Fruit fly (Drosophila melanogaster) whole organism, pupa: Measurements from ENCODE around the gene CG13069.

Experiments
- CG13204 ChIP-seq: fragments of 200-800 bp; sonication (Bioruptor generic); optimal IDR thresholded peaks from 2 replicates; lab custom pipeline; 2018; ENCODE audit warnings: missing biosample characterization, mild to moderate bottlenecking, missing genetic modification characterization, moderate library complexity
- CG14655 ChIP-seq: fragments of 200-800 bp; sonication (Bioruptor generic); optimal IDR thresholded peaks from 3 replicates; lab custom pipeline; 2017; ENCODE audit warnings: mild to moderate bottlenecking, missing biosample characterization, missing genetic modification reagents, missing genetic modification characterization
- CG17806 ChIP-seq: fragments of 200-800 bp; sonication (Bioruptor generic); optimal IDR thresholded peaks from 2 replicates; lab custom pipeline; 2018; ENCODE audit warnings: missing biosample characterization, mild to moderate bottlenecking, missing genetic modification characterization, moderate library complexity
- CG34367 ChIP-seq: fragments of 200-800 bp; sonication (Bioruptor generic); optimal IDR thresholded peaks from 2 replicates; lab custom pipeline; 2018; ENCODE audit warnings: missing biosample characterization, mild to moderate bottlenecking, missing genetic modification characterization
- CG4496 ChIP-seq: fragments of 200-800 bp; sonication (Bioruptor generic); IDR thresholded peaks from 3 replicates; pipeline ENCODE4 v1.3.6; 2022; ENCODE audit warnings: missing biosample characterization, missing genetic modification characterization
- CG8159 ChIP-seq: fragments of 200-800 bp; sonication (Bioruptor generic); optimal IDR thresholded peaks from 3 replicates; lab custom pipeline; 2018; ENCODE audit warnings: missing biosample characterization, mild to moderate bottlenecking, missing genetic modification characterization, moderate library complexity
- EcR ChIP-seq: fragments of 200-800 bp; sonication (Bioruptor generic); optimal IDR thresholded peaks from 3 replicates; lab custom pipeline; 2019; ENCODE audit warnings: missing biosample characterization, missing genetic modification characterization, mild to moderate bottlenecking, moderate library complexity, missing genetic modification reagents
- Ets98B ChIP-seq: fragments of 200-800 bp; sonication (Bioruptor generic); IDR thresholded peaks from 2 replicates; pipeline ENCODE4 v1.3.6; 2022; ENCODE audit warnings: missing biosample characterization, missing genetic modification characterization
- Pif1A ChIP-seq: fragments of 200-800 bp; sonication (Bioruptor generic); optimal IDR thresholded peaks from 3 replicates; lab custom pipeline; 2016; ENCODE audit warnings: missing biosample characterization, missing genetic modification characterization
- Snoo ChIP-seq: fragments of 200-800 bp; sonication (Bioruptor generic); optimal IDR thresholded peaks from 3 replicates; lab custom pipeline; 2017; ENCODE audit warnings: missing biosample characterization, mild to moderate bottlenecking, missing genetic modification characterization, inconsistent platforms
- fd96Ca ChIP-seq: fragments of 200-800 bp; sonication (Bioruptor generic); IDR thresholded peaks from 3 replicates; pipeline ENCODE4 v1.3.6; 2022; ENCODE audit warnings: missing biosample characterization, missing genetic modification characterization
- gl ChIP-seq: fragments of 200-800 bp; sonication (Bioruptor generic); optimal IDR thresholded peaks from 2 replicates; lab custom pipeline; 2018; ENCODE audit warnings: missing biosample characterization, mild to moderate bottlenecking, missing genetic modification characterization

dm6 chr3L:16257118-16257627 lies 8.0 kb upstream of the CG13069 start, which contains the start of gene CG13054:
- no peak for TF ChIP-seq CG34367 (tag; lab: Kevin White, UChicago)
- no peak for TF ChIP-seq CG13204 (GFP tag; lab: Kevin White, UChicago)
- no peak for TF ChIP-seq Pif1A
- TF ChIP-seq EcR (GFP tag; lab: Kevin White, UChicago), result no peak
- TF ChIP-seq CG8159 (tag; lab: Kevin White, UChicago), result no peak
- TF ChIP-seq CG14655 (GFP tag; lab: Kevin White, UChicago), result no peak
- 0 out of 3 replicates have a peak, but pooled peaks have one; percentile 48 for TF ChIP-seq CG4496 (GFP tag; lab: Robert Waterston, UW)
- no peak for TF ChIP-seq fd96Ca (GFP tag; lab: Robert Waterston, UW)
- no peak for TF ChIP-seq CG17806 (tag; lab: Kevin White, UChicago)
- no peak for TF ChIP-seq Ets98B (GFP tag; lab: Robert Waterston, UW)
- no peak for TF ChIP-seq gl (tag; lab: Kevin White, UChicago)
- no peak for TF ChIP-seq Snoo
